Fruit fly (Drosophila melanogaster): Measurements from ENCODE around the gene Orct.

The Orct gene

DNA sequence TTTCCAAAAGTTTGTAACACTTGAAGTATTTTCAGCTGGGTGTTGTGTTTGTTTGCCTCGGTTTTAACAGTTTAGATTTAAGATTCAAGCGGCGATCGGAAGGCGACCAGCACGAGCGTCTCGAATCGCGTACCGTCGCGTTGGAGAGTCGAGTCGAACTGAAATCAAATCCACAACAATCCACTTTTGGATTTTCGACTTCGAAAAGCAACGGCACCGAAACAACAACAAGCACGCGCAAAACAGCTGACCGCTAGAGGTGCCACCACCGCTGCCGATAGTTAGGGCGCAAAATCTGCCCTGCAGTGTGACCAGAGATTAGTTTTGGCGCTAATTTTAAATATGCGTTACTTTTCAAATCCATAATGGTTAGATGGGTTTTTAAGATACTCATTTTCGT is 5.0 kb upstream of the Orct start, which contains the start of gene jar (continued):
- TF ChIP-seq Sox102F (GFP tag; optimal IDR thresholded peaks at IDR 0.05) (no peak), CG6854 (GFP tag; optimal IDR thresholded peaks at IDR 0.05) (peak; percentile 64), acj6 (GFP tag; optimal IDR thresholded peaks at IDR 0.05) (no peak), CG10669 (GFP tag; optimal IDR thresholded peaks at IDR 0.05) (no peak), Ets21C (GFP tag; optimal IDR thresholded peaks at IDR 0.05) (no peak), CG4318 (GFP tag; optimal IDR thresholded peaks at IDR 0.05) (no peak), CG7368 (GFP tag; optimal IDR thresholded peaks at IDR 0.05) (no peak), CG16779 (tag; optimal IDR thresholded peaks at IDR 0.05) (no peak), CG1621 (tag; optimal IDR thresholded peaks at IDR 0.05) (peak; percentile 10), CG6276 (GFP tag; optimal IDR thresholded peaks at IDR 0.05) (no peak), CG32006 (GFP tag; optimal IDR thresholded peaks at IDR 0.05) (no peak), CG6163 (GFP tag; IDR thresholded peaks at IDR 0.05) (peak; percentile 36; the same call in 1 of the 3 replicates), esn (GFP tag; optimal IDR thresholded peaks at IDR 0.05) (peak; percentile 42), Sox15 (GFP tag; optimal IDR thresholded peaks at IDR 0.05) (no peak), salr (GFP tag; optimal IDR thresholded peaks at IDR 0.05) (no peak), fkh (GFP tag; optimal IDR thresholded peaks at IDR 0.05) (peak; percentile 47), Sox14 (GFP tag; optimal IDR thresholded peaks at IDR 0.05) (peak; percentile 28), Eip75B (GFP tag; optimal IDR thresholded peaks at IDR 0.05) (peak; percentile 27), fd85E (GFP tag; optimal IDR thresholded peaks at IDR 0.05) (no peak), CG11294 (GFP tag; IDR thresholded peaks at IDR 0.05) (no peak)

DNA sequence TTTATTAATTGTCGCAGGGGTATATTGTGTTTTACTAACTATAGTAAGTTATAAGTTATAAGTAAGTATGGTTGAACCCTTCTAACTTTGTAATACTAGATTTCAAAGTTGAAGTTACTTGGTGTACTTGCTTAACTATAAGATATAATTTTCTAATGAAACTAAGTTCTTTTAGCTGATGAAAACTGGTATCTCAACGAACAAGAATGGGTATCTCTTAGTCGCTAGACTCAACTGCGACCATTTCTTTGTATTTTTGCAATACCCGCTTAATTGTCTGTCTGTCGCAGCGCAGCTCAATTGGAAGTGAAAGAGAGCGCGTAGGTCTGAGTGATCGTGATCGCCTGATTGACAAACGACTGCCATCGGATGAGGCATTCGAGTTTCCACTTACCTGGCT is 3.8 kb upstream of the Orct start:
- TF ChIP-seq CG11902 (GFP tag; optimal IDR thresholded peaks at IDR 0.05) (no peak), Eip78C (GFP tag) (peak; percentile 78), ss (GFP tag; optimal IDR thresholded peaks at IDR 0.05) (no peak), Hr4 (GFP tag; optimal IDR thresholded peaks at IDR 0.05) (peak; percentile 41), CG6276 (GFP tag; optimal IDR thresholded peaks at IDR 0.05) (no peak), lz (GFP tag; optimal IDR thresholded peaks at IDR 0.05) (no peak), CG4318 (GFP tag; optimal IDR thresholded peaks at IDR 0.05) (no peak), CG8632 (GFP tag; optimal IDR thresholded peaks at IDR 0.05) (no peak), fd85E (GFP tag; optimal IDR thresholded peaks at IDR 0.05) (no peak), dac (GFP tag; optimal IDR thresholded peaks at IDR 0.05) (no peak), topi (GFP tag; optimal IDR thresholded peaks at IDR 0.05) (no peak), spab (GFP tag; optimal IDR thresholded peaks at IDR 0.05) (no peak), CG3032 (tag; optimal IDR thresholded peaks at IDR 0.05) (no peak), CG10669 (GFP tag; optimal IDR thresholded peaks at IDR 0.05) (no peak), net (GFP tag; optimal IDR thresholded peaks at IDR 0.05) (no peak), CG34406 (GFP tag; optimal IDR thresholded peaks at IDR 0.05) (no peak), dsx (GFP tag; optimal IDR thresholded peaks at IDR 0.05; ENCODE audit: poor library complexity, severe bottlenecking) (peak; percentile 15), CG9139 (GFP tag; optimal IDR thresholded peaks at IDR 0.05) (no peak), Eip93F (GFP tag; optimal IDR thresholded peaks at IDR 0.05) (no peak), Met (GFP tag; optimal IDR thresholded peaks at IDR 0.05) (peak; percentile 9), CG31627 (GFP tag; optimal IDR thresholded peaks at IDR 0.05) (no peak), svp (GFP tag) (no peak), CG6163 (GFP tag; IDR thresholded peaks at IDR 0.05) (no peak), Smox (GFP tag; optimal IDR thresholded peaks at IDR 0.05) (no peak), CG8119 (GFP tag; IDR thresholded peaks at IDR 0.05) (no peak), Eip75B (GFP tag; optimal IDR thresholded peaks at IDR 0.05) (no peak)

DNA sequence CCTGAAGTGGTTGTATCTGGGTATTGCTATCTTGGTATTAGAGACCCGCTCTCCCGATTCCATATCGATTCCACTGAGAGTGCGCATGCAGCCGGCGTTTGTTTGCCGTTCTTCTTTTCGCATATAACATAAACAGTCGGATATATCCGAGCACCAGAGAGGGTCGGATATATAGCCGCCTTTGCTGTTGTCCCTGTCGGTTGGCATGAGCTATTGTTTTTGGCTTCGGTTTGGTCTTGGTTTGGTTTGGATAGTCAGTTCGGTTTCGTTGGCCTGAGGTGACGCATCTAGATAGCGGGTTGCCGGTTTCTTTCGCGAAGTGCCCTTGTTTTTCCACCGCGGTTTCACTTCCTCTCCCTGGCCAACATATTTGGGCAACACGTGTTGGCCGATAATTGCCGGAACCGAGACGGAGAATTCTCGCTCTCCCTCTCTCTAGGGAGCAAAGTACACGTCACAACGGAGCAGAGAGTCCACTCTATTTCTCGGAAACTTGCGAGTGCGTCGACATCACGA is 3.2 kb upstream of the Orct start, which contains the start of gene Orct2:
Orct2 (plus strand) TSS at position 255 of the 516 bp plus-strand sequence.
- TF ChIP-seq eg (GFP tag; IDR thresholded peaks at IDR 0.05) (peak; percentile 28; the same call in 2 of the 3 replicates), topi (GFP tag; optimal IDR thresholded peaks at IDR 0.05) (no peak), CG9139 (GFP tag; optimal IDR thresholded peaks at IDR 0.05) (peak; percentile 4), Met (GFP tag; optimal IDR thresholded peaks at IDR 0.05) (peak; percentile 41), CG11294 (GFP tag; IDR thresholded peaks at IDR 0.05) (0 out of 2 replicates have a peak, but pooled peaks have one; percentile 15), CG8632 (GFP tag; optimal IDR thresholded peaks at IDR 0.05) (no peak), CG6854 (GFP tag; optimal IDR thresholded peaks at IDR 0.05) (peak; percentile 52), CG8119 (GFP tag; IDR thresholded peaks at IDR 0.05) (peak; percentile 51; the same call in 1 of the 3 replicates), Lpt (GFP tag; optimal IDR thresholded peaks at IDR 0.05) (peak; percentile 34), Eip78C (GFP tag) (peak; percentile 11), CG6808 (GFP tag; optimal IDR thresholded peaks at IDR 0.05) (peak; percentile 39), fd85E (GFP tag; optimal IDR thresholded peaks at IDR 0.05) (no peak), vri (GFP tag; optimal IDR thresholded peaks at IDR 0.05) (peak; percentile 37), CG11902 (GFP tag; optimal IDR thresholded peaks at IDR 0.05) (no peak), ss (GFP tag; optimal IDR thresholded peaks at IDR 0.05) (peak; percentile 24 to 33), CG6792 (GFP tag; optimal IDR thresholded peaks at IDR 0.05) (no peak), Ets21C (GFP tag; optimal IDR thresholded peaks at IDR 0.05) (no peak), pdm3 (GFP tag; optimal IDR thresholded peaks at IDR 0.05) (no peak), Gug (GFP tag; IDR thresholded peaks at IDR 0.05) (no peak), svp (GFP tag) (peak; percentile 42), CG6163 (GFP tag; IDR thresholded peaks at IDR 0.05) (peak; percentile 25; the same call in 1 of the 3 replicates)

Measured in whole organism, prepupa.